Worm (Caenorhabditis elegans) whole organism, mixed stage, embryonic: ENCODE results near the gene C45G9.14.

Experiments used
- M03D4.4 ChIP-seq: sonication (generic microtip); optimal IDR thresholded peaks from 2 replicates; lab custom pipeline; 2017; ENCODE audit warnings: mild to moderate bottlenecking, missing genetic modification characterization, missing compliant biosample characterization
- bed-3 ChIP-seq: fragments of 200-800 bp; sonication (Bioruptor generic); optimal IDR thresholded peaks from 3 replicates; lab custom pipeline; 2018; ENCODE audit warnings: mild to moderate bottlenecking, missing genetic modification characterization, moderate library complexity, missing compliant biosample characterization
- blmp-1 ChIP-seq: fragments of 150-350 bp; optimal IDR thresholded peaks from 2 replicates; lab custom pipeline; 2014; ENCODE audit warnings: missing biosample characterization, missing genetic modification characterization
- ceh-39 ChIP-seq: fragments of 150-350 bp; optimal IDR thresholded peaks from 2 replicates; lab custom pipeline; 2014; ENCODE audit warnings: missing biosample characterization, missing genetic modification characterization
- ceh-43 ChIP-seq: fragments of 200-800 bp; sonication (Bioruptor generic); optimal IDR thresholded peaks from 2 replicates; lab custom pipeline; 2018; ENCODE audit warnings: mild to moderate bottlenecking, missing genetic modification characterization, moderate library complexity, missing compliant biosample characterization
- ceh-83 ChIP-seq: fragments of 200-800 bp; sonication (Bioruptor generic); optimal IDR thresholded peaks from 2 replicates; lab custom pipeline; 2018; ENCODE audit warnings: mild to moderate bottlenecking, missing genetic modification characterization, missing compliant biosample characterization
- ces-1 ChIP-seq: fragments of 150-350 bp; optimal IDR thresholded peaks from 2 replicates; lab custom pipeline; 2014; ENCODE audit warnings: missing biosample characterization, missing genetic modification reagents, missing genetic modification characterization
- cnd-1 ChIP-seq: fragments of 200-800 bp; sonication (Bioruptor generic); optimal IDR thresholded peaks from 2 replicates; lab custom pipeline; 2018; ENCODE audit warnings: mild to moderate bottlenecking, missing genetic modification characterization, missing compliant biosample characterization
- drap-1 ChIP-seq: fragments of 200-800 bp; sonication (Bioruptor generic); optimal IDR thresholded peaks from 3 replicates; lab custom pipeline; 2018; ENCODE audit warnings: mild to moderate bottlenecking, missing genetic modification characterization, missing compliant biosample characterization
- elt-1 ChIP-seq: sonication (generic microtip); optimal IDR thresholded peaks from 2 replicates; lab custom pipeline; 2017; ENCODE audit warnings: missing genetic modification characterization, mild to moderate bottlenecking, missing compliant biosample characterization, antibody characterized with exemption, moderate library complexity, borderline replicate concordance; ENCODE audit not compliant: insufficient read depth
- elt-3 ChIP-seq: fragments of 150-350 bp; optimal IDR thresholded peaks from 2 replicates; lab custom pipeline; 2014; ENCODE audit warnings: missing biosample characterization, missing genetic modification characterization
- flh-1 ChIP-seq: fragments of 200-800 bp; sonication (Bioruptor generic); optimal IDR thresholded peaks from 2 replicates; lab custom pipeline; 2018; ENCODE audit warnings: mild to moderate bottlenecking, missing genetic modification characterization, moderate library complexity, missing compliant biosample characterization
- ham-2 ChIP-seq: fragments of 200-800 bp; sonication (Bioruptor generic); optimal IDR thresholded peaks from 2 replicates; lab custom pipeline; 2018; ENCODE audit warnings: mild to moderate bottlenecking, missing genetic modification characterization, missing compliant biosample characterization
- hlh-1 ChIP-seq: fragments of 150-350 bp; optimal IDR thresholded peaks from 2 replicates; lab custom pipeline; 2014; ENCODE audit warnings: missing biosample characterization, missing genetic modification reagents, missing genetic modification characterization
- lin-13 ChIP-seq: fragments of 150-350 bp; optimal IDR thresholded peaks from 2 replicates; lab custom pipeline; 2014; ENCODE audit warnings: missing biosample characterization, missing genetic modification characterization
- lin-32 ChIP-seq: fragments of 200-800 bp; sonication (Bioruptor generic); optimal IDR thresholded peaks from 2 replicates; lab custom pipeline; 2018; ENCODE audit warnings: mild to moderate bottlenecking, missing genetic modification characterization, missing compliant biosample characterization
- lsy-2 ChIP-seq: fragments of 150-350 bp; optimal IDR thresholded peaks from 2 replicates; lab custom pipeline; 2014; ENCODE audit warnings: missing biosample characterization, missing genetic modification characterization
- mab-5 ChIP-seq: fragments of 150-350 bp; optimal IDR thresholded peaks from 2 replicates; lab custom pipeline; 2014; ENCODE audit warnings: missing biosample characterization, missing genetic modification characterization
- mep-1 ChIP-seq: fragments of 150-350 bp; optimal IDR thresholded peaks from 2 replicates; lab custom pipeline; 2017; ENCODE audit warnings: missing biosample characterization, missing genetic modification reagents, missing genetic modification characterization, inconsistent platforms
- mls-2 ChIP-seq: sonication (generic microtip); optimal IDR thresholded peaks from 2 replicates; lab custom pipeline; 2016; ENCODE audit warnings: mild to moderate bottlenecking, missing genetic modification characterization, moderate library complexity, missing compliant biosample characterization
- nhr-12 ChIP-seq: fragments of 150-350 bp; optimal IDR thresholded peaks from 2 replicates; lab custom pipeline; 2014; ENCODE audit warnings: missing biosample characterization, missing genetic modification characterization
- nhr-2 ChIP-seq: fragments of 150-350 bp; optimal IDR thresholded peaks from 2 replicates; lab custom pipeline; 2014; ENCODE audit warnings: missing biosample characterization, missing genetic modification characterization
- nhr-237 ChIP-seq: fragments of 150-350 bp; optimal IDR thresholded peaks from 2 replicates; lab custom pipeline; 2014; ENCODE audit warnings: missing biosample characterization, missing genetic modification characterization
- nhr-28 ChIP-seq: fragments of 150-350 bp; optimal IDR thresholded peaks from 2 replicates; lab custom pipeline; 2014; ENCODE audit warnings: missing biosample characterization, missing genetic modification characterization
- nhr-76 ChIP-seq: sonication (generic microtip); optimal IDR thresholded peaks from 2 replicates; lab custom pipeline; 2017; ENCODE audit warnings: missing biosample characterization, missing genetic modification characterization
- pha-4 ChIP-seq: fragments of 150-350 bp; optimal IDR thresholded peaks from 2 replicates; lab custom pipeline; 2018; ENCODE audit warnings: missing biosample characterization, missing genetic modification reagents, missing genetic modification characterization
- sem-2 ChIP-seq: fragments of 200-800 bp; sonication (Bioruptor generic); optimal IDR thresholded peaks from 2 replicates; lab custom pipeline; 2018; ENCODE audit warnings: mild to moderate bottlenecking, missing genetic modification characterization, missing compliant biosample characterization
- snpc-4 ChIP-seq: fragments of 150-350 bp; optimal IDR thresholded peaks from 2 replicates; lab custom pipeline; 2014; ENCODE audit warnings: missing biosample characterization, missing genetic modification characterization
- sptf-1 ChIP-seq: sonication (generic microtip); optimal IDR thresholded peaks from 2 replicates; lab custom pipeline; 2017; ENCODE audit warnings: mild to moderate bottlenecking, missing genetic modification characterization, moderate library complexity, missing compliant biosample characterization
- tbx-8 ChIP-seq: fragments of 200-800 bp; sonication (Bioruptor generic); optimal IDR thresholded peaks from 2 replicates; lab custom pipeline; 2018; ENCODE audit warnings: mild to moderate bottlenecking, missing genetic modification characterization, moderate library complexity, missing compliant biosample characterization
- unc-120 ChIP-seq: sonication (generic microtip); optimal IDR thresholded peaks from 2 replicates; lab custom pipeline; 2017; ENCODE audit warnings: missing genetic modification characterization, missing compliant biosample characterization; ENCODE audit not compliant: poor library complexity, severe bottlenecking
- unc-39 ChIP-seq: fragments of 150-350 bp; optimal IDR thresholded peaks from 2 replicates; lab custom pipeline; 2014; ENCODE audit warnings: missing biosample characterization, missing genetic modification characterization
- unc-62 ChIP-seq: fragments of 150-350 bp; optimal IDR thresholded peaks from 2 replicates; lab custom pipeline; 2014; ENCODE audit warnings: missing biosample characterization, missing genetic modification reagents, missing genetic modification characterization
- zip-8 ChIP-seq: fragments of 150-350 bp; optimal IDR thresholded peaks from 2 replicates; lab custom pipeline; 2014; ENCODE audit warnings: missing biosample characterization, missing genetic modification characterization
- ztf-11 ChIP-seq: fragments of 150-350 bp; optimal IDR thresholded peaks from 2 replicates; lab custom pipeline; 2014; ENCODE audit warnings: missing biosample characterization, missing genetic modification characterization

Gene C45G9.14

ce11 chrIII:5006881-5007280, 37.9 kb upstream of the C45G9.14 start, which contains the start of gene R144.12:
TSS of gene R144.12 (minus strand) at chrIII:5006981.
- TF ChIP-seq nhr-28 (tag; lab: Kevin White, UChicago) (no peak), lsy-2 (tag; lab: Kevin White, UChicago) (no peak), flh-1 (GFP tag; lab: Kevin White, UChicago) (no peak)

- TF ChIP-seq nhr-76 (tag; lab: Kevin White, UChicago) (no peak), mab-5 (tag; lab: Kevin White, UChicago) (no peak), elt-1 (tag; lab: Kevin White, UChicago) (no peak)
Measured at ce11 chrIII:5008730-5009129, 36.1 kb upstream of the C45G9.14 start, which contains the start of gene R144.11. TSS of gene R144.11 (minus strand) at chrIII:5008830.

- TF ChIP-seq elt-3 (no peak), sem-2 (GFP tag; lab: Kevin White, UChicago) (no peak), mab-5 (tag; lab: Kevin White, UChicago) (no peak), ces-1 (GFP tag; lab: Kevin White, UChicago) (no peak), ceh-83 (GFP tag; lab: Kevin White, UChicago) (no peak), hlh-1 (tag; lab: Kevin White, UChicago) (no peak), ceh-39 (tag; lab: Kevin White, UChicago) (no peak), pha-4 (tag; lab: Kevin White, UChicago) (no peak), nhr-28 (tag; lab: Kevin White, UChicago) (no peak), lin-32 (no peak)
- TF ChIP-seq, all 35 proteins: peak for 0
Measured at ce11 chrIII:5010723-5011122, 34.1 kb upstream of the C45G9.14 start.

ce11 chrIII:5012460-5012859, 32.3 kb upstream of the C45G9.14 start:
- no peak for TF ChIP-seq unc-39
- no peak for TF ChIP-seq bed-3 (GFP tag; lab: Kevin White, UChicago)
- TF ChIP-seq ztf-11 (tag; lab: Kevin White, UChicago): no peak
- TF ChIP-seq lsy-2 (tag; lab: Kevin White, UChicago): no peak
- no peak for TF ChIP-seq cnd-1 (tag; lab: Kevin White, UChicago)
- TF ChIP-seq mab-5 (tag; lab: Kevin White, UChicago): no peak
- no peak for TF ChIP-seq zip-8 (tag; lab: Kevin White, UChicago)
- TF ChIP-seq ces-1 (GFP tag; lab: Kevin White, UChicago): no peak
- TF ChIP-seq elt-1 (tag; lab: Kevin White, UChicago): no peak
- no peak for TF ChIP-seq sptf-1 (tag; lab: Kevin White, UChicago)
- TF ChIP-seq snpc-4 (tag; lab: Kevin White, UChicago): no peak
- TF ChIP-seq lin-32: no peak
- no peak for TF ChIP-seq blmp-1 (tag; lab: Kevin White, UChicago)
- TF ChIP-seq unc-62: no peak
- TF ChIP-seq drap-1 (GFP tag; lab: Kevin White, UChicago): no peak

ce11 chrIII:5013915-5014346, 30.9 kb upstream of the C45G9.14 start:
- peak; percentile 88 for TF ChIP-seq ham-2 (GFP tag; lab: Kevin White, UChicago)
- no peak for TF ChIP-seq nhr-12 (tag; lab: Kevin White, UChicago)
- TF ChIP-seq mab-5 (tag; lab: Kevin White, UChicago): no peak
- TF ChIP-seq mls-2 (tag; lab: Kevin White, UChicago): peak; percentile 84
- TF ChIP-seq unc-62: peak; percentile 94
- peak; percentile 2 for TF ChIP-seq zip-8 (tag; lab: Kevin White, UChicago)
- peak; percentile 69 for TF ChIP-seq lsy-2 (tag; lab: Kevin White, UChicago)
- TF ChIP-seq unc-39: no peak
- TF ChIP-seq sem-2 (GFP tag; lab: Kevin White, UChicago): no peak
- TF ChIP-seq drap-1 (GFP tag; lab: Kevin White, UChicago): peak; percentile 77
- TF ChIP-seq M03D4.4 (tag; lab: Kevin White, UChicago): peak; percentile 67
- peak; percentile 47 for TF ChIP-seq pha-4 (tag; lab: Kevin White, UChicago)
- no peak for TF ChIP-seq ceh-83 (GFP tag; lab: Kevin White, UChicago)
- peak; percentile 97 for TF ChIP-seq unc-120 (tag; lab: Kevin White, UChicago)
- TF ChIP-seq nhr-237 (tag; lab: Kevin White, UChicago): peak; percentile 63
- TF ChIP-seq elt-1 (tag; lab: Kevin White, UChicago): no peak
- no peak for TF ChIP-seq snpc-4 (tag; lab: Kevin White, UChicago)
- TF ChIP-seq lin-32: no peak
- TF ChIP-seq tbx-8 (GFP tag; lab: Kevin White, UChicago): peak; percentile 7
- TF ChIP-seq sptf-1 (tag; lab: Kevin White, UChicago): peak; percentile 52
- peak; percentile 97 for TF ChIP-seq ces-1 (GFP tag; lab: Kevin White, UChicago)
- no peak for TF ChIP-seq elt-3
- TF ChIP-seq nhr-2 (tag; lab: Kevin White, UChicago): peak; percentile 61
- peak; percentile 68 for TF ChIP-seq cnd-1 (tag; lab: Kevin White, UChicago)
- TF ChIP-seq flh-1 (GFP tag; lab: Kevin White, UChicago): no peak
- TF ChIP-seq lin-13 (tag; lab: Kevin White, UChicago): peak; percentile 16
- peak; percentile 3 for TF ChIP-seq ceh-43 (GFP tag; lab: Kevin White, UChicago)
- TF ChIP-seq mep-1 (tag; lab: Kevin White, UChicago): peak; percentile 89
- no peak for TF ChIP-seq nhr-28 (tag; lab: Kevin White, UChicago)
- TF ChIP-seq nhr-76 (tag; lab: Kevin White, UChicago): no peak
- TF ChIP-seq blmp-1 (tag; lab: Kevin White, UChicago): peak; percentile 26
- TF ChIP-seq hlh-1 (tag; lab: Kevin White, UChicago): peak; percentile 74
- TF ChIP-seq ceh-39 (tag; lab: Kevin White, UChicago): peak; percentile 72
- no peak for TF ChIP-seq bed-3 (GFP tag; lab: Kevin White, UChicago)
- TF ChIP-seq ztf-11 (tag; lab: Kevin White, UChicago): peak; percentile 78
